Worm (Caenorhabditis elegans) whole organism, late embryonic: ENCODE data around the gene dhcr-7.

Experiments
- ceh-18 ChIP-seq: sonication (generic microtip); optimal IDR thresholded peaks from 2 replicates; lab custom pipeline; 2016; ENCODE audit warnings: missing genetic modification characterization, missing compliant biosample characterization
- fkh-10 ChIP-seq: fragments of 150-350 bp; optimal IDR thresholded peaks from 2 replicates; lab custom pipeline; 2014; ENCODE audit warnings: missing biosample characterization, missing genetic modification reagents, missing genetic modification characterization
- hlh-13 ChIP-seq: fragments of 200-800 bp; sonication (Bioruptor generic); optimal IDR thresholded peaks from 2 replicates; lab custom pipeline; 2018; ENCODE audit warnings: mild to moderate bottlenecking, missing genetic modification characterization, missing compliant biosample characterization
- hlh-15 ChIP-seq: sonication (generic microtip); optimal IDR thresholded peaks from 2 replicates; lab custom pipeline; 2016; ENCODE audit warnings: missing genetic modification characterization, missing compliant biosample characterization
- hlh-8 ChIP-seq: sonication (generic microtip); optimal IDR thresholded peaks from 2 replicates; lab custom pipeline; 2016; ENCODE audit warnings: missing genotype, missing genetic modification characterization, missing compliant biosample characterization
- nhr-11 ChIP-seq: fragments of 150-350 bp; optimal IDR thresholded peaks from 2 replicates; lab custom pipeline; 2014; ENCODE audit warnings: missing biosample characterization, missing genetic modification characterization
- pqm-1 ChIP-seq: sonication (generic microtip); optimal IDR thresholded peaks from 2 replicates; lab custom pipeline; 2016; ENCODE audit warnings: missing genetic modification characterization, missing compliant biosample characterization

ce11 chrV:20453811-20454210, 31.4 kb downstream of the dhcr-7 start, which contains the start of gene srd-70:
- TF ChIP-seq pqm-1 (tag; lab: Kevin White, UChicago) (no peak), ceh-18 (tag; lab: Kevin White, UChicago) (no peak), hlh-13 (GFP tag; lab: Kevin White, UChicago) (no peak), hlh-8 (tag; lab: Kevin White, UChicago) (no peak), fkh-10 (GFP tag; lab: Kevin White, UChicago) (no peak), nhr-11 (tag; lab: Kevin White, UChicago) (no peak), hlh-15 (no peak)
